Worm (Caenorhabditis elegans) whole organism, young adult: Measurements from ENCODE around the gene T25B9.3.

Experiments used
- C17E4.6 ChIP-seq: fragments of 200-800 bp; sonication (Bioruptor generic); IDR thresholded peaks from 2 replicates; pipeline ENCODE4 v1.3.6; 2022; ENCODE audit warnings: missing genetic modification reagents, missing genetic modification characterization, missing compliant biosample characterization
- D2030.7 ChIP-seq: fragments of 200-800 bp; sonication (Bioruptor generic); IDR thresholded peaks from 2 replicates; pipeline ENCODE4 v1.3.6; 2022; ENCODE audit warnings: missing genetic modification reagents, missing genetic modification characterization, missing compliant biosample characterization
- F23B12.7 ChIP-seq: sonication (generic microtip); optimal IDR thresholded peaks from 2 replicates; lab custom pipeline; 2017; ENCODE audit warnings: missing genetic modification characterization, mild to moderate bottlenecking, missing compliant biosample characterization, antibody characterized with exemption, moderate library complexity; ENCODE audit not compliant: insufficient read depth
- F37B4.10 ChIP-seq: fragments of 200-800 bp; sonication (Bioruptor generic); IDR thresholded peaks from 2 replicates; pipeline ENCODE4 v1.3.6; 2022; ENCODE audit warnings: missing genetic modification characterization, missing compliant biosample characterization
- F55B11.4 ChIP-seq: sonication (generic microtip); optimal IDR thresholded peaks from 2 replicates; lab custom pipeline; 2016; ENCODE audit warnings: missing compliant biosample characterization, missing genetic modification characterization, borderline replicate concordance; ENCODE audit not compliant: insufficient read depth
- aptf-2 ChIP-seq: fragments of 200-800 bp; sonication (Bioruptor generic); conservative IDR thresholded peaks from 2 replicates; pipeline ENCODE4 v1.3.6; 2022; ENCODE audit warnings: missing genetic modification reagents, missing genetic modification characterization, missing compliant biosample characterization
- cebp-1 ChIP-seq, 2 experiments: fragments of 200-800 bp in 1 of 2; sonication (Bioruptor generic) in 1 of 2; sonication (generic microtip) in 1 of 2; IDR thresholded peaks in 1 of 2; optimal IDR thresholded peaks in 1 of 2; 2 replicates each; pipeline versions ENCODE4 v1.3.6 to Lab custom; 2017 to 2022; ENCODE audit warnings: missing compliant biosample characterization in 2 of 2, missing genetic modification characterization in 2 of 2, mild to moderate bottlenecking in 1 of 2, missing genetic modification reagents in 1 of 2, moderate library complexity in 1 of 2
- ceh-100 ChIP-seq: fragments of 200-800 bp; sonication (Bioruptor generic); IDR thresholded peaks from 2 replicates; pipeline ENCODE4 v1.3.6; 2022; ENCODE audit warnings: missing genetic modification reagents, missing genetic modification characterization, missing compliant biosample characterization
- ceh-58 ChIP-seq: fragments of 200-800 bp; sonication (Bioruptor generic); IDR thresholded peaks from 2 replicates; pipeline ENCODE4 v1.3.6; 2022; ENCODE audit warnings: missing genetic modification characterization, missing compliant biosample characterization
- ceh-79 ChIP-seq: sonication (generic microtip); optimal IDR thresholded peaks from 2 replicates; lab custom pipeline; 2017; ENCODE audit warnings: mild to moderate bottlenecking, missing genetic modification characterization, missing compliant biosample characterization
- die-1 ChIP-seq: sonication (generic microtip); optimal IDR thresholded peaks from 2 replicates; lab custom pipeline; 2016; ENCODE audit warnings: missing genotype, mild to moderate bottlenecking, missing genetic modification characterization, missing compliant biosample characterization
- dpl-1 ChIP-seq: fragments of 150-350 bp; optimal IDR thresholded peaks from 2 replicates; lab custom pipeline; 2014; ENCODE audit warnings: missing biosample characterization, missing genetic modification reagents, missing genetic modification characterization
- egl-44 ChIP-seq: fragments of 200-800 bp; sonication (Bioruptor generic); IDR thresholded peaks from 2 replicates; pipeline ENCODE4 v1.3.6; 2022; ENCODE audit warnings: missing genetic modification reagents, missing genetic modification characterization, missing compliant biosample characterization
- gei-17 ChIP-seq: fragments of 200-800 bp; sonication (Bioruptor generic); optimal IDR thresholded peaks from 2 replicates; lab custom pipeline; 2018; ENCODE audit warnings: mild to moderate bottlenecking, missing genetic modification characterization, missing compliant biosample characterization
- hlh-12 ChIP-seq: sonication (generic microtip); optimal IDR thresholded peaks from 2 replicates; lab custom pipeline; 2016; ENCODE audit warnings: missing genetic modification characterization, missing compliant biosample characterization
- hlh-26 ChIP-seq: fragments of 200-800 bp; sonication (Bioruptor generic); conservative IDR thresholded peaks from 2 replicates; pipeline ENCODE4 v1.3.6; 2022; ENCODE audit warnings: missing genetic modification reagents, missing genetic modification characterization, missing compliant biosample characterization
- lag-1 ChIP-seq: fragments of 200-800 bp; sonication (Bioruptor generic); IDR thresholded peaks from 2 replicates; pipeline ENCODE4 v1.3.6; 2022; ENCODE audit warnings: missing genetic modification reagents, missing genetic modification characterization, missing compliant biosample characterization
- lin-26 ChIP-seq: fragments of 200-800 bp; sonication (Bioruptor generic); IDR thresholded peaks from 2 replicates; pipeline ENCODE4 v1.3.6; 2022; ENCODE audit warnings: missing genetic modification reagents, missing genetic modification characterization, missing compliant biosample characterization
- lin-40 ChIP-seq: sonication (generic microtip); optimal IDR thresholded peaks from 2 replicates; lab custom pipeline; 2016; ENCODE audit warnings: missing genetic modification characterization, mild to moderate bottlenecking, missing compliant biosample characterization, missing genotype, missing genetic modification reagents
- lin-54 ChIP-seq: fragments of 200-800 bp; sonication (Bioruptor generic); optimal IDR thresholded peaks from 2 replicates; lab custom pipeline; 2018; ENCODE audit warnings: mild to moderate bottlenecking, missing genetic modification characterization, missing compliant biosample characterization
- lsl-1 ChIP-seq: fragments of 200-800 bp; sonication (Bioruptor generic); optimal IDR thresholded peaks from 2 replicates; lab custom pipeline; 2018; ENCODE audit warnings: mild to moderate bottlenecking, missing genetic modification characterization, moderate library complexity, missing compliant biosample characterization
- madf-10 ChIP-seq: sonication (generic microtip); optimal IDR thresholded peaks from 2 replicates; lab custom pipeline; 2016; ENCODE audit warnings: mild to moderate bottlenecking, missing genetic modification characterization, missing compliant biosample characterization
- madf-3 ChIP-seq: fragments of 200-800 bp; sonication (Bioruptor generic); IDR thresholded peaks from 2 replicates; pipeline ENCODE4 v1.3.6; 2022; ENCODE audit warnings: missing genetic modification reagents, missing genetic modification characterization, missing compliant biosample characterization
- madf-6 ChIP-seq: fragments of 200-800 bp; sonication (Bioruptor generic); IDR thresholded peaks from 2 replicates; pipeline ENCODE4 v1.3.6; 2022; ENCODE audit warnings: missing genetic modification reagents, missing genetic modification characterization, missing compliant biosample characterization
- madf-8 ChIP-seq: fragments of 200-800 bp; sonication (Bioruptor generic); conservative IDR thresholded peaks from 2 replicates; pipeline ENCODE4 v1.3.6; 2022; ENCODE audit warnings: missing genetic modification reagents, missing genetic modification characterization, missing compliant biosample characterization
- mel-28 ChIP-seq: sonication (generic microtip); optimal IDR thresholded peaks from 2 replicates; lab custom pipeline; 2016; ENCODE audit warnings: borderline replicate concordance, mild to moderate bottlenecking, missing genetic modification characterization, missing compliant biosample characterization
- nfyb-1 ChIP-seq: fragments of 200-800 bp; sonication (Bioruptor generic); IDR thresholded peaks from 2 replicates; pipeline ENCODE4 v1.3.6; 2022; ENCODE audit warnings: missing genetic modification reagents, missing genetic modification characterization, missing compliant biosample characterization
- nhr-120 ChIP-seq: fragments of 200-800 bp; sonication (Bioruptor generic); IDR thresholded peaks from 2 replicates; pipeline ENCODE4 v1.3.6; 2022; ENCODE audit warnings: missing genetic modification characterization, missing compliant biosample characterization
- nhr-27 ChIP-seq: fragments of 200-800 bp; sonication (Bioruptor generic); optimal IDR thresholded peaks from 2 replicates; lab custom pipeline; 2018; ENCODE audit warnings: mild to moderate bottlenecking, missing genetic modification characterization, moderate library complexity, missing compliant biosample characterization
- nhr-80 ChIP-seq: sonication (generic microtip); optimal IDR thresholded peaks from 2 replicates; lab custom pipeline; 2016; ENCODE audit warnings: missing genetic modification characterization, missing compliant biosample characterization
- nhr-90 ChIP-seq: sonication (generic microtip); optimal IDR thresholded peaks from 2 replicates; lab custom pipeline; 2016; ENCODE audit warnings: missing genotype, mild to moderate bottlenecking, missing genetic modification characterization, missing compliant biosample characterization
- pbrm-1 ChIP-seq: fragments of 200-800 bp; sonication (Bioruptor generic); IDR thresholded peaks from 2 replicates; pipeline ENCODE4 v1.3.6; 2022; ENCODE audit warnings: missing genetic modification reagents, missing genetic modification characterization, missing compliant biosample characterization
- pha-4 ChIP-seq: fragments of 150-350 bp; sonication (generic microtip); optimal IDR thresholded peaks from 2 replicates; lab custom pipeline; 2014; ENCODE audit warnings: missing biosample characterization, missing genetic modification reagents, missing genetic modification characterization
- sdz-38 ChIP-seq: sonication (generic microtip); optimal IDR thresholded peaks from 2 replicates; lab custom pipeline; 2016; ENCODE audit warnings: missing genotype, missing genetic modification characterization, missing compliant biosample characterization
- sea-2 ChIP-seq: fragments of 200-800 bp; sonication (Bioruptor generic); IDR thresholded peaks from 2 replicates; pipeline ENCODE4 v1.3.6; 2022; ENCODE audit warnings: missing genetic modification characterization, missing compliant biosample characterization
- snpc-1.1 ChIP-seq: sonication (generic microtip); optimal IDR thresholded peaks from 2 replicates; lab custom pipeline; 2017; ENCODE audit warnings: missing genetic modification characterization, mild to moderate bottlenecking, missing compliant biosample characterization, antibody characterized with exemption, moderate library complexity, missing genotype, missing genetic modification reagents; ENCODE audit not compliant: insufficient read depth
- snpc-1.3 ChIP-seq: sonication (generic microtip); optimal IDR thresholded peaks from 2 replicates; lab custom pipeline; 2017; ENCODE audit warnings: missing genetic modification characterization, mild to moderate bottlenecking, missing compliant biosample characterization, antibody characterized with exemption, moderate library complexity, missing genotype, missing genetic modification reagents; ENCODE audit not compliant: insufficient read depth
- sptf-2 ChIP-seq: fragments of 200-800 bp; sonication (Bioruptor generic); optimal IDR thresholded peaks from 2 replicates; lab custom pipeline; 2018; ENCODE audit warnings: mild to moderate bottlenecking, missing genetic modification characterization, missing compliant biosample characterization
- tlf-1 ChIP-seq: fragments of 200-800 bp; sonication (Bioruptor generic); optimal IDR thresholded peaks from 2 replicates; lab custom pipeline; 2018; ENCODE audit warnings: mild to moderate bottlenecking, missing genetic modification characterization, missing compliant biosample characterization
- unc-62 ChIP-seq: fragments of 150-350 bp; optimal IDR thresholded peaks from 2 replicates; lab custom pipeline; 2014; ENCODE audit warnings: missing biosample characterization, missing genetic modification reagents, missing genetic modification characterization
- zfh-2 ChIP-seq: fragments of 200-800 bp; sonication (Bioruptor generic); conservative IDR thresholded peaks from 2 replicates; pipeline ENCODE4 v1.3.6; 2022; ENCODE audit warnings: missing genetic modification reagents, missing genetic modification characterization, missing compliant biosample characterization
- ztf-18 ChIP-seq: sonication (generic microtip); optimal IDR thresholded peaks from 2 replicates; lab custom pipeline; 2016; ENCODE audit warnings: missing genotype, mild to moderate bottlenecking, missing genetic modification characterization, missing compliant biosample characterization
- ztf-22 ChIP-seq: fragments of 200-800 bp; sonication (Bioruptor generic); optimal IDR thresholded peaks from 2 replicates; lab custom pipeline; 2018; ENCODE audit warnings: mild to moderate bottlenecking, missing genetic modification characterization, moderate library complexity, missing compliant biosample characterization
- ztf-25 ChIP-seq: fragments of 200-800 bp; sonication (Bioruptor generic); IDR thresholded peaks from 2 replicates; pipeline ENCODE4 v1.3.6; 2022; ENCODE audit warnings: missing genetic modification reagents, missing genetic modification characterization, missing compliant biosample characterization
- ztf-28 ChIP-seq: fragments of 200-800 bp; sonication (Bioruptor generic); IDR thresholded peaks from 2 replicates; pipeline ENCODE4 v1.3.6; 2022; ENCODE audit warnings: missing genetic modification reagents, missing genetic modification characterization, missing compliant biosample characterization
- ztf-3 ChIP-seq: fragments of 200-800 bp; sonication (Bioruptor generic); optimal IDR thresholded peaks from 2 replicates; lab custom pipeline; 2018; ENCODE audit warnings: mild to moderate bottlenecking, missing genetic modification characterization, missing compliant biosample characterization

The T25B9.3 gene

DNA sequence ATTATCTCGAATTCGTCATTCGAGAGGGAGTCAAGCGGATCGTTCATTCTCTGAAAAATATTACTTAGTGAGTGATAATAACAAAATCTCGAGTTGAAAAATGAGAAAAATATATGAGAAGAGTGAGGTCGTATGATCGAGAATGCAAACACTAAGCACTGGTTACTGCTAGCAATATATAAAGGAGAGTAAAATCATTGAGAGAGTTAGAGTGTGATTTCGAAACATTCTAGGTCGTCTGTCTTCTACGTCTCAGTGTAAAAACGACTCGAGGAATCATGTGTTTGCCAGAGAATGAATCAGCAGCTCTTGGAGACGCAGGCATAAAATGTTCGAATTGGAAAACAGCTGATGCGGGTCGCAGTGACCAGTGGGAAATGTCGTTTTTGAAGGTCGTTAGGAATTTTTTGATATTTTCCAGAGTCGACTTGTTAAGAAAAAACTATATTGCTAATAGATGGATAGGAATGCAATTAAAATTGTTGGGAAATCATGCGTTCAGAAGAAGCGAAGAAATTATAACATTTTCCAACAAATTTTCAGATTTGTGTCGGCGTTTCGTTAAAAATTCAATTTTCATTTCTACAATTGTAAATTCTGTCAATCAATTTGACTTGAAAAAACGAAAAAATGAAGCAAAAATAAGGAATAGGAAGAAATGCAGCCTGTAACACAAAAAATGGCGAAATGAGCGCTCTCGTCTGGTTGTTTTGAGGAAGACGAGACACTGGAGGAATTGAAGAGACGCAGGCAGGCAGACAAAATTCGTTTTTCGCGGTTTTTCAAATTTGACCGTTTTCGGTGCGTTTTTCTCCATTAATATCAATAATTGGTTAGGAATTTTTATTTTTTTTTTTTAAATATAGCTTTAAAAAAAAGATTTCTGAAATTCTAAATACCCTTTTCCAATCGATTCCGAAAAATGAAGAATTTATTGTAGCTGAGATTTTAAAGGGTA is 47.3 kb upstream of the T25B9.3 start, which contains the start of gene allo-1 (continued):
- no peak for TF ChIP-seq lag-1 (GFP tag; lab: Robert Waterston, UW)
- no peak for TF ChIP-seq D2030.7 (GFP tag; lab: Robert Waterston, UW)
- TF ChIP-seq ceh-58 (GFP tag; lab: Robert Waterston, UW): no peak
- no peak for TF ChIP-seq nhr-90
- no peak for TF ChIP-seq madf-3 (GFP tag; lab: Robert Waterston, UW)
- peak; percentile 17; the same call in 1 of the 2 replicates for TF ChIP-seq madf-8 (GFP tag; lab: Robert Waterston, UW)
- TF ChIP-seq tlf-1 (GFP tag; lab: Kevin White, UChicago): no peak
- peak; percentile 52 for TF ChIP-seq lin-40 (tag; lab: Kevin White, UChicago)
- TF ChIP-seq ztf-22 (GFP tag; lab: Kevin White, UChicago): no peak
- TF ChIP-seq ceh-100 (GFP tag; lab: Robert Waterston, UW): no peak
- TF ChIP-seq ceh-79 (tag; lab: Kevin White, UChicago): no peak
- no peak for TF ChIP-seq egl-44 (GFP tag; lab: Robert Waterston, UW)
- TF ChIP-seq dpl-1 (GFP tag; lab: Kevin White, UChicago): peak; percentile 36
- TF ChIP-seq hlh-12 (tag; lab: Kevin White, UChicago): no peak
- TF ChIP-seq unc-62: no peak
- no peak for TF ChIP-seq ztf-18 (tag; lab: Kevin White, UChicago)
- no peak for TF ChIP-seq mel-28 (tag; lab: Kevin White, UChicago)
- TF ChIP-seq C17E4.6: no peak
- peak; percentile 74 for TF ChIP-seq nhr-80 (tag; lab: Kevin White, UChicago)
- TF ChIP-seq lin-54 (GFP tag; lab: Kevin White, UChicago): peak; percentile 66
- TF ChIP-seq madf-10 (tag; lab: Kevin White, UChicago): peak; percentile 4
- no peak for TF ChIP-seq sea-2
- no peak for TF ChIP-seq F55B11.4 (tag; lab: Kevin White, UChicago)
- TF ChIP-seq gei-17 (GFP tag; lab: Kevin White, UChicago): no peak
- no peak for TF ChIP-seq ztf-3 (GFP tag; lab: Kevin White, UChicago)
- peak; percentile 64 for TF ChIP-seq madf-6 (GFP tag; lab: Robert Waterston, UW)
- no peak for TF ChIP-seq sdz-38 (tag; lab: Kevin White, UChicago)
- peak; percentile 49; the same call in 1 of the 2 replicates for TF ChIP-seq pbrm-1
- TF ChIP-seq hlh-26 (GFP tag; lab: Robert Waterston, UW): no peak
- TF ChIP-seq aptf-2 (GFP tag; lab: Robert Waterston, UW): no peak
- no peak for TF ChIP-seq snpc-1.3 (tag; lab: Kevin White, UChicago)
- no peak for TF ChIP-seq ztf-25
- TF ChIP-seq sptf-2 (GFP tag; lab: Kevin White, UChicago): no peak
- TF ChIP-seq pha-4 (tag; lab: Kevin White, UChicago): peak; percentile 4
- TF ChIP-seq zfh-2 (GFP tag; lab: Robert Waterston, UW): no peak; the same call in 1 of the 2 replicates
- no peak for TF ChIP-seq die-1 (tag; lab: Kevin White, UChicago)
- no peak for TF ChIP-seq F23B12.7
- peak; percentile 28; the same call in 1 of the 2 replicates for TF ChIP-seq nfyb-1 (GFP tag; lab: Robert Waterston, UW)
- TF ChIP-seq ztf-28 (GFP tag; lab: Robert Waterston, UW): no peak
- TF ChIP-seq cebp-1 (GFP tag; IDR thresholded peaks at IDR 0.05; lab: Robert Waterston, UW): peak; percentile 97
- TF ChIP-seq cebp-1 (tag; optimal IDR thresholded peaks at IDR 0.05; lab: Kevin White, UChicago): peak; percentile 98
- TF ChIP-seq lsl-1 (GFP tag; lab: Kevin White, UChicago): no peak
- TF ChIP-seq nhr-120 (GFP tag; lab: Robert Waterston, UW): no peak
- TF ChIP-seq lin-26 (GFP tag; lab: Robert Waterston, UW): no peak
- no peak for TF ChIP-seq nhr-27 (tag; lab: Kevin White, UChicago)
- no peak for TF ChIP-seq F37B4.10 (GFP tag; lab: Robert Waterston, UW)
- TF ChIP-seq snpc-1.1 (tag; lab: Kevin White, UChicago): no peak
